Worm (Caenorhabditis elegans) whole organism, young adult: ENCODE data around the gene B0034.1.

Experiments used
- F52B5.7 ChIP-seq: sonication (generic microtip); optimal IDR thresholded peaks from 2 replicates; lab custom pipeline; 2016; ENCODE audit warnings: mild to moderate bottlenecking, missing genetic modification characterization, missing compliant biosample characterization
- akir-1 ChIP-seq: fragments of 200-800 bp; sonication (Bioruptor generic); optimal IDR thresholded peaks from 2 replicates; lab custom pipeline; 2018; ENCODE audit warnings: mild to moderate bottlenecking, missing genetic modification characterization, moderate library complexity, missing compliant biosample characterization
- aptf-2 ChIP-seq: fragments of 200-800 bp; sonication (Bioruptor generic); conservative IDR thresholded peaks from 2 replicates; pipeline ENCODE4 v1.3.6; 2022; ENCODE audit warnings: missing genetic modification reagents, missing genetic modification characterization, missing compliant biosample characterization
- gei-17 ChIP-seq: fragments of 200-800 bp; sonication (Bioruptor generic); optimal IDR thresholded peaks from 2 replicates; lab custom pipeline; 2018; ENCODE audit warnings: mild to moderate bottlenecking, missing genetic modification characterization, missing compliant biosample characterization
- madf-10 ChIP-seq: sonication (generic microtip); optimal IDR thresholded peaks from 2 replicates; lab custom pipeline; 2016; ENCODE audit warnings: mild to moderate bottlenecking, missing genetic modification characterization, missing compliant biosample characterization
- mcd-1 ChIP-seq: fragments of 200-800 bp; sonication (Bioruptor generic); IDR thresholded peaks from 2 replicates; pipeline ENCODE4 v1.3.6; 2022; ENCODE audit warnings: missing genetic modification reagents, missing genetic modification characterization, missing compliant biosample characterization
- nfya-1 ChIP-seq: sonication (generic microtip); optimal IDR thresholded peaks from 2 replicates; lab custom pipeline; 2017; ENCODE audit warnings: antibody characterized with exemption, missing compliant biosample characterization, missing genetic modification characterization, borderline replicate concordance; ENCODE audit not compliant: insufficient read depth
- nfyb-1 ChIP-seq: fragments of 200-800 bp; sonication (Bioruptor generic); IDR thresholded peaks from 2 replicates; pipeline ENCODE4 v1.3.6; 2022; ENCODE audit warnings: missing genetic modification reagents, missing genetic modification characterization, missing compliant biosample characterization
- sea-2 ChIP-seq: fragments of 200-800 bp; sonication (Bioruptor generic); IDR thresholded peaks from 2 replicates; pipeline ENCODE4 v1.3.6; 2022; ENCODE audit warnings: missing genetic modification characterization, missing compliant biosample characterization
- snpc-3.4 ChIP-seq: sonication (generic microtip); optimal IDR thresholded peaks from 2 replicates; lab custom pipeline; 2017; ENCODE audit warnings: missing genetic modification characterization, mild to moderate bottlenecking, missing compliant biosample characterization, antibody characterized with exemption, moderate library complexity, missing genotype, missing genetic modification reagents
- unc-130 ChIP-seq: sonication (generic microtip); optimal IDR thresholded peaks from 2 replicates; lab custom pipeline; 2016; ENCODE audit warnings: missing genetic modification reagents, missing genetic modification characterization, missing compliant biosample characterization
- zim-3 ChIP-seq: sonication (generic microtip); optimal IDR thresholded peaks from 2 replicates; lab custom pipeline; 2017; ENCODE audit warnings: mild to moderate bottlenecking, missing genetic modification characterization, moderate library complexity, missing compliant biosample characterization

ce11 chrII:5940815-5941214 lies 27.3 kb upstream of the B0034.1 start, which contains the start of gene F28B12.6:
- TF ChIP-seq madf-10 (tag; lab: Kevin White, UChicago) = no peak
- no peak for TF ChIP-seq unc-130 (GFP tag; lab: Kevin White, UChicago)
- no peak for TF ChIP-seq snpc-3.4 (tag; lab: Kevin White, UChicago)
- no peak for TF ChIP-seq mcd-1 (GFP tag; lab: Robert Waterston, UW)
- peak; percentile 52; the same call in 1 of the 2 replicates for TF ChIP-seq nfyb-1
- TF ChIP-seq aptf-2 (GFP tag; lab: Robert Waterston, UW) = no peak
- no peak for TF ChIP-seq nfya-1
- TF ChIP-seq zim-3 (tag; lab: Kevin White, UChicago) = no peak
- no peak for TF ChIP-seq sea-2 (GFP tag; lab: Robert Waterston, UW)
- TF ChIP-seq akir-1 = no peak
- no peak for TF ChIP-seq F52B5.7 (tag; lab: Kevin White, UChicago)
- no peak for TF ChIP-seq gei-17 (GFP tag; lab: Kevin White, UChicago)
